Worm (Caenorhabditis elegans) whole organism, L1 larva: Measurements from ENCODE around the gene frpr-11.
A peak's percentile ranks its signal among the peaks of the same experiment; 100 is the strongest.
"Not testable (repeated sequence)": the region's sequence is repeated elsewhere in the genome, so short reads cannot be mapped to it uniquely, and the experiment has no call there.

Source experiments
- C04F5.9 ChIP-seq: sonication (generic microtip); optimal IDR thresholded peaks from 2 replicates; lab custom pipeline; 2016; ENCODE audit warnings: missing genetic modification characterization, missing compliant biosample characterization
- C16A3.4 ChIP-seq: fragments of 150-350 bp; optimal IDR thresholded peaks from 2 replicates; lab custom pipeline; 2014; ENCODE audit warnings: missing biosample characterization, missing genetic modification characterization
- F16B12.6 ChIP-seq: fragments of 150-350 bp; optimal IDR thresholded peaks from 2 replicates; lab custom pipeline; 2014; ENCODE audit warnings: missing biosample characterization, missing genetic modification characterization
- aha-1 ChIP-seq: fragments of 150-350 bp; optimal IDR thresholded peaks from 2 replicates; lab custom pipeline; 2014; ENCODE audit warnings: missing biosample characterization, missing genetic modification characterization
- alr-1 ChIP-seq: fragments of 200-800 bp; sonication (Bioruptor generic); optimal IDR thresholded peaks from 2 replicates; lab custom pipeline; 2018; ENCODE audit warnings: borderline replicate concordance, mild to moderate bottlenecking, missing genetic modification characterization, missing compliant biosample characterization
- ceh-8 ChIP-seq: fragments of 200-800 bp; sonication (Bioruptor generic); optimal IDR thresholded peaks from 2 replicates; lab custom pipeline; 2018; ENCODE audit warnings: mild to moderate bottlenecking, missing genetic modification characterization, moderate library complexity, missing compliant biosample characterization
- ceh-82 ChIP-seq, 3 experiments: fragments of 150-350 bp in 1 of 3; sonication (generic microtip) in 2 of 3; optimal IDR thresholded peaks; 2 replicates each; lab custom pipeline; 2014 to 2017; ENCODE audit warnings: missing biosample characterization in 3 of 3, missing genetic modification characterization in 3 of 3
- ceh-90 ChIP-seq: sonication (generic microtip); optimal IDR thresholded peaks from 2 replicates; lab custom pipeline; 2016; ENCODE audit warnings: missing genetic modification characterization, missing compliant biosample characterization
- dpl-1 ChIP-seq, 3 experiments: fragments of 150-350 bp in 2 of 3; sonication (generic microtip) in 1 of 3; optimal IDR thresholded peaks; 2 replicates each; lab custom pipeline; 2014 to 2017; ENCODE audit warnings: missing biosample characterization in 3 of 3, missing genetic modification characterization in 3 of 3, missing genetic modification reagents in 3 of 3
- efl-1 ChIP-seq, 4 experiments: fragments of 150-350 bp; optimal IDR thresholded peaks in 3 of 4; peaks in 1 of 4; 1 replicate in 1 of 4; 2 replicates in 3 of 4; lab custom pipeline; 2014; ENCODE audit warnings: missing biosample characterization in 2 of 4, missing genetic modification characterization in 2 of 4, missing genetic modification reagents in 2 of 4
- efl-3 ChIP-seq: fragments of 200-800 bp; sonication (Bioruptor generic); optimal IDR thresholded peaks from 2 replicates; lab custom pipeline; 2018; ENCODE audit warnings: mild to moderate bottlenecking, missing genetic modification characterization, missing compliant biosample characterization
- egl-13 ChIP-seq: sonication (generic microtip); optimal IDR thresholded peaks from 2 replicates; lab custom pipeline; 2016; ENCODE audit warnings: missing genotype, missing genetic modification reagents, missing genetic modification characterization, missing compliant biosample characterization
- elt-2 ChIP-seq: sonication (generic microtip); optimal IDR thresholded peaks from 2 replicates; lab custom pipeline; 2016; ENCODE audit warnings: missing genetic modification characterization, mild to moderate bottlenecking, inconsistent platforms, missing compliant biosample characterization, missing genetic modification reagents
- ets-5 ChIP-seq: fragments of 200-800 bp; sonication (Bioruptor generic); IDR thresholded peaks from 2 replicates; pipeline ENCODE4 v1.3.6; 2022; ENCODE audit warnings: missing genetic modification characterization, missing compliant biosample characterization
- fkh-4 ChIP-seq: sonication (generic microtip); optimal IDR thresholded peaks from 2 replicates; lab custom pipeline; 2016; ENCODE audit warnings: missing compliant biosample characterization, missing genetic modification characterization, borderline replicate concordance
- fkh-8 ChIP-seq: sonication (generic microtip); optimal IDR thresholded peaks from 2 replicates; lab custom pipeline; 2016; ENCODE audit warnings: mild to moderate bottlenecking, missing genetic modification characterization, missing compliant biosample characterization
- hlh-17 ChIP-seq: fragments of 200-800 bp; sonication (Bioruptor generic); optimal IDR thresholded peaks from 2 replicates; lab custom pipeline; 2018; ENCODE audit warnings: missing genetic modification characterization, mild to moderate bottlenecking, missing compliant biosample characterization, moderate library complexity, borderline replicate concordance
- irx-1 ChIP-seq: sonication (generic microtip); optimal IDR thresholded peaks from 2 replicates; lab custom pipeline; 2016; ENCODE audit warnings: missing genetic modification characterization, missing compliant biosample characterization
- lin-13 ChIP-seq: fragments of 150-350 bp; optimal IDR thresholded peaks from 2 replicates; lab custom pipeline; 2014; ENCODE audit warnings: missing biosample characterization, missing genetic modification reagents, missing genetic modification characterization
- lin-14 ChIP-seq: fragments of 200-800 bp; sonication (Bioruptor generic); optimal IDR thresholded peaks from 2 replicates; lab custom pipeline; 2018; ENCODE audit warnings: mild to moderate bottlenecking, missing genetic modification characterization, moderate library complexity, missing compliant biosample characterization
- lin-35 ChIP-seq, 2 experiments: fragments of 150-350 bp; optimal IDR thresholded peaks; 2 replicates each; lab custom pipeline; 2014; ENCODE audit warnings: missing biosample characterization in 2 of 2, missing genetic modification characterization in 2 of 2, missing genetic modification reagents in 2 of 2
- lir-3 ChIP-seq: sonication (generic microtip); optimal IDR thresholded peaks from 2 replicates; lab custom pipeline; 2016; ENCODE audit warnings: mild to moderate bottlenecking, missing genetic modification characterization, moderate library complexity, missing compliant biosample characterization; ENCODE audit not compliant: poor library complexity
- mdl-1 ChIP-seq, 2 experiments: fragments of 150-350 bp; optimal IDR thresholded peaks; 2 replicates each; lab custom pipeline; 2014 to 2017; ENCODE audit warnings: missing biosample characterization in 2 of 2, missing genetic modification characterization in 2 of 2, inconsistent platforms in 1 of 2
- nhr-12 ChIP-seq: sonication (generic microtip); optimal IDR thresholded peaks from 2 replicates; lab custom pipeline; 2017; ENCODE audit warnings: missing biosample characterization, missing genetic modification characterization
- nhr-19 ChIP-seq: fragments of 200-800 bp; sonication (Bioruptor generic); conservative IDR thresholded peaks from 2 replicates; pipeline ENCODE4 v1.3.6; 2022; ENCODE audit warnings: missing genetic modification characterization, missing compliant biosample characterization
- nhr-20 ChIP-seq: sonication (generic microtip); optimal IDR thresholded peaks from 2 replicates; lab custom pipeline; 2016; ENCODE audit warnings: mild to moderate bottlenecking, missing genetic modification characterization, missing compliant biosample characterization
- nhr-237 ChIP-seq: fragments of 150-350 bp; optimal IDR thresholded peaks from 2 replicates; lab custom pipeline; 2014; ENCODE audit warnings: missing biosample characterization, missing genetic modification characterization
- nhr-47 ChIP-seq: sonication (generic microtip); optimal IDR thresholded peaks from 2 replicates; lab custom pipeline; 2016; ENCODE audit warnings: mild to moderate bottlenecking, missing genetic modification characterization, moderate library complexity, missing compliant biosample characterization
- nhr-71 ChIP-seq: sonication (generic microtip); optimal IDR thresholded peaks from 2 replicates; lab custom pipeline; 2016; ENCODE audit warnings: mild to moderate bottlenecking, missing genetic modification characterization, moderate library complexity, missing compliant biosample characterization
- nhr-90 ChIP-seq: sonication (generic microtip); optimal IDR thresholded peaks from 2 replicates; lab custom pipeline; 2016; ENCODE audit warnings: mild to moderate bottlenecking, missing genetic modification characterization, missing compliant biosample characterization; ENCODE audit not compliant: poor library complexity
- pag-3 ChIP-seq: sonication (generic microtip); optimal IDR thresholded peaks from 2 replicates; lab custom pipeline; 2017; ENCODE audit warnings: missing genetic modification characterization, mild to moderate bottlenecking, missing compliant biosample characterization, antibody characterized with exemption, borderline replicate concordance; ENCODE audit not compliant: insufficient read depth
- pax-3 ChIP-seq: fragments of 200-800 bp; sonication (Bioruptor generic); optimal IDR thresholded peaks from 2 replicates; lab custom pipeline; 2018; ENCODE audit warnings: mild to moderate bottlenecking, missing genetic modification characterization, moderate library complexity, missing compliant biosample characterization
- skn-1 ChIP-seq: fragments of 150-350 bp; optimal IDR thresholded peaks from 2 replicates; lab custom pipeline; 2014; ENCODE audit warnings: missing biosample characterization, missing genetic modification characterization
- snu-23 ChIP-seq: sonication (generic microtip); optimal IDR thresholded peaks from 2 replicates; lab custom pipeline; 2016; ENCODE audit warnings: missing genetic modification characterization, missing compliant biosample characterization
- sox-4 ChIP-seq: sonication (generic microtip); optimal IDR thresholded peaks from 2 replicates; lab custom pipeline; 2016; ENCODE audit warnings: missing genetic modification characterization, missing compliant biosample characterization
- sptf-1 ChIP-seq: fragments of 150-350 bp; optimal IDR thresholded peaks from 2 replicates; lab custom pipeline; 2014; ENCODE audit warnings: missing biosample characterization, missing genetic modification characterization
- swsn-7 ChIP-seq: sonication (generic microtip); optimal IDR thresholded peaks from 2 replicates; lab custom pipeline; 2016; ENCODE audit warnings: missing genetic modification characterization, missing compliant biosample characterization
- tlp-1 ChIP-seq: fragments of 150-350 bp; optimal IDR thresholded peaks from 2 replicates; lab custom pipeline; 2014; ENCODE audit warnings: missing biosample characterization, missing genetic modification characterization
- zag-1 ChIP-seq: fragments of 150-350 bp; optimal IDR thresholded peaks from 2 replicates; lab custom pipeline; 2014; ENCODE audit warnings: missing biosample characterization, missing genetic modification characterization

frpr-11 gene

DNA sequence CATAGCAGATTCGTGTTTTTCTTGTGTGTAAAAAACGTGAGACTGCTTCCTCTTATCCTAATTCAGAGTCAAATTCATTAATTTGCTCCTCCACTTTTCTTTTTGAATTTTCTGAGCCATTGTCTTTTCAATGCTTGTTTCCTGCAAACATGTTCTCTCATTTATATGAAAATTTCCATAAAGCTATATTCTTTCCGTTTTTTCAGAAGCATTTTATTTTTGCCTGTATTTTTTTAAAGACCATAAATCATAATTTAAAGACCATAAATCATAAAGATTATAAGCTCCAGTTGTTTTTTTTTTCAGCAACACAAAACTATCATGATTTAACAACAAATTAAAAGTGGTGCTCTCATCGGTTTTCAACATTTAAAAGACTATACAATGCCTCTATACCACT, at the start of gene frpr-11:
Gene frpr-11 (plus strand): TSS at position 301 of the 400 bp plus-strand sequence.
- TF ChIP-seq C16A3.4 (tag; lab: Kevin White, UChicago) (no peak), aha-1 (tag; lab: Kevin White, UChicago) (no peak), fkh-8 (tag; lab: Kevin White, UChicago) (no peak)

DNA sequence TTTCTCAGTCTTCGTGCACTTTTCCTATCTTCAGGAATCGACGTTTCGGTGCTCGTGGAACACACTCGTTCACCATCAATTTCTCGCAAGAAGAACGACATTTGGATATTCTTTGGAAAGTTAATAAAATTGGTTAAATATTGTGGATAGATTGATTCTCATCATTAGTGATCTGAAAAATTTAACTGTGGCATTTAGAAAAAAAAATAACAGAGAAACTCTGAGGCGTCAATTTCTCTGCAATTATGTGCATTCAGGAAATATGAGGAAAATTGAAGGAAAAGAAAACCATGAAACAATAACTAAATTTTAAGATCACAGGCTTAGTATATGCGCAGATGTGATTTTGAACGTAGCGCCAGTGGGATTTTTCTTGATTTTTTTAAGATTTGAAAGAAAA, 45.0 kb upstream of the frpr-11 start, which contains the start of gene F07B7.12:
Gene F07B7.12 (minus strand): TSS at position 101 of the 400 bp plus-strand sequence.
- not testable (repeated sequence) for TF ChIP-seq ceh-90; nhr-20; nhr-90 (tag; lab: Kevin White, UChicago)

DNA sequence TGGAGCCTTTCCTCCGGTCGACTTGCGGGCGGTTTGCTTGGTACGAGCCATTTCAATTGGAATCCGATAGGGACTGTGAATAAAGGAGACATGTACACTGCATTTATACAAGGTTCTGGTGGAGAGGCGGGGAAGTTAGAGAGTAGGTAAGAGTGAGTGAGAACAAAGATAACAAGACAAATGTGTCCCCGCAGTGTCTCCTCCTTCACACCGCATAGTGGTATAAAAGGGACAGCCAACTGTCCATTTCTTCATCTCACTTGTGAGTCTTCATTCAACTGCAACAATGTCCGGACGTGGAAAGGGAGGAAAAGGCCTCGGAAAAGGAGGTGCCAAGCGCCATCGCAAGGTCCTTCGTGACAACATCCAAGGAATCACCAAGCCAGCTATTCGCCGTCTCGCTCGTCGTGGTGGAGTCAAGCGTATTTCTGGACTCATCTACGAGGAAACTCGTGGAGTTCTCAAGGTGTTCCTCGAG, 9.0 kb upstream of the frpr-11 start, which contains the start of the genes his-17 and his-18:
Gene his-17 (minus strand): TSS at position 51 of the 478 bp plus-strand sequence.
Gene his-18 (plus strand): TSS at position 287 of the 478 bp plus-strand sequence.
- TF ChIP-seq snu-23 (GFP tag; lab: Kevin White, UChicago); sox-4 (tag; lab: Kevin White, UChicago); mdl-1 (tag; optimal IDR thresholded peaks at IDR 0.05; lab: Kevin White, UChicago): not testable (repeated sequence)

DNA sequence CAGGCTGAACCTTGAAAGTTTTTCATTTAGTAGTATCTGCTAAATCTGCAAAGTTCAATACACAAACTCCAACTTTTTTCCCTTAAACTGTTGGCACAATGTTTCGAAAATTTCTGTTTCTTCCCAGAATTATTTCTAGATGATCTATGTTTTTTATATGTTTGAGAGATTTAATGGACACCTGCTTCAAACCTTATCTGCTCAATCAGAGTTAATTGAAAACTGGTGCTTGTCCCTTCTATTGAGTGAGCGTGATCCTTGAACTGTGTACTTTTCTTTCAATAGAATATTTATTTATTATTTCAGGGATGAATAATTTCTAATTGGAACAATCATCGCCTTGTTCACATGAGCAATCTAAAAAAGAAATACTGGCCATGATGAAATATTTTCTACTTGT, 8.2 kb upstream of the frpr-11 start, which contains the start of gene frpr-13:
Gene frpr-13 (plus strand): TSS at position 301 of the 400 bp plus-strand sequence.
- TF ChIP-seq lin-14 (GFP tag; lab: Kevin White, UChicago) (peak; percentile 8), egl-13 (tag; lab: Kevin White, UChicago) (no peak)

DNA sequence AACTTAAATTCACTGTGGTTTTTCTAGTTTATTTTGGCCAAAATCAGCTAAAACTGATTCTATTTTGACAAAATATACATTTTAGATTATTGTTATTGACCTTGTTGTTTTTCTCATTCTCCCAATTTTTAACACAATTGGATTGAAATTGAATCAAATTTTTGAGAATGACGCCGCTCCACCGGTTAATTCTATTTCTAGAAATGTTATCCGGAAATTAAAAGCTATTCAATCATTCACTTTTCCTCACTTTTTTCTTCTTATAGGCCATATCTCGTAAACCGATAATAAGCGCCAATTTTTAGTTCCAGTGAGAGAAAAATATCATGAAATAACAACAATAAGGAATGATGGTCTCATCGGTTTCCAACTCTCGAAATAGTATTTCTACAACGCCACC, 4.3 kb upstream of the frpr-11 start, which contains the start of gene frpr-12:
Gene frpr-12 (plus strand): TSS at position 301 of the 400 bp plus-strand sequence.
- TF ChIP-seq snu-23 (GFP tag; lab: Kevin White, UChicago): no peak
- no peak for TF ChIP-seq nhr-237
- TF ChIP-seq nhr-12: no peak
- no peak for TF ChIP-seq pax-3 (tag; lab: Kevin White, UChicago)
- no peak for TF ChIP-seq nhr-47
- no peak for TF ChIP-seq lin-35 (GFP tag; optimal IDR thresholded peaks at IDR 0.05; lab: Kevin White, UChicago)
- TF ChIP-seq hlh-17 (GFP tag; lab: Kevin White, UChicago): no peak
- TF ChIP-seq nhr-71 (tag; lab: Kevin White, UChicago): no peak
- TF ChIP-seq C04F5.9 (tag; lab: Kevin White, UChicago): no peak
- TF ChIP-seq fkh-4 (tag; lab: Kevin White, UChicago): no peak
- no peak for TF ChIP-seq elt-2 (tag; lab: Kevin White, UChicago)
- TF ChIP-seq lin-13 (GFP tag; lab: Kevin White, UChicago): no peak
- no peak for TF ChIP-seq efl-3
- no peak for TF ChIP-seq tlp-1 (tag; lab: Kevin White, UChicago)
- TF ChIP-seq sptf-1: no peak

DNA sequence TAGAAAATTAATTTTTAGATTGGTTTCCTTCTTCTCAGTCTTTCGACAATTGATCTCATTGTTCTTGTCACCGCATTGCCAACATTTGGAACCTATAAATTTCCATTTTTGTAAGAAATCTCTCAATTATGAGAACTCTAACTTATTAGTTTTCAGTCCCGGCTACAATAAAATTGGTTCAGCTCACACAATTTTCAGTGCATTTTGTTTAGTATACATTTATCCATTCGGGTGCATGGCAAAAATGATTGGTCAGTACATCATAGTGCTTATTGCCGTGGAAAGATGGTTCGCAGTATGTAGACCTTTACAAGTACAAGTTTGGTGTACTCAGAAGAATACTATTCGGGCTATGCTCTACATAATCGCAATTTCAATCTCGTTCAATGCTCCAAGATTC, 3.1 kb upstream of the frpr-11 start:
- TF ChIP-seq nhr-12: no peak
- no peak for TF ChIP-seq alr-1
- TF ChIP-seq lir-3 (tag; lab: Kevin White, UChicago): no peak
- TF ChIP-seq swsn-7 (tag; lab: Kevin White, UChicago): no peak
- TF ChIP-seq dpl-1 (GFP tag; optimal IDR thresholded peaks at IDR 0.05; lab: Kevin White, UChicago): no peak
- TF ChIP-seq nhr-71 (tag; lab: Kevin White, UChicago): peak; percentile 27
- no peak for TF ChIP-seq skn-1
- no peak for TF ChIP-seq elt-2 (tag; lab: Kevin White, UChicago)
- TF ChIP-seq F16B12.6 (tag; lab: Kevin White, UChicago): no peak
- no peak for TF ChIP-seq lin-14 (GFP tag; lab: Kevin White, UChicago)
- TF ChIP-seq nhr-19 (GFP tag; lab: Robert Waterston, UW): no peak
- TF ChIP-seq efl-1 (optimal IDR thresholded peaks at IDR 0.05; lab: Kevin White, UChicago): no peak
- peak in 1 of 2 experiments; percentile 62 for TF ChIP-seq efl-1 (GFP tag; optimal IDR thresholded peaks at IDR 0.05 in 1 of 2; lab: Kevin White, UChicago)
- TF ChIP-seq ets-5 (GFP tag; lab: Robert Waterston, UW): no peak
- no peak for TF ChIP-seq irx-1 (tag; lab: Kevin White, UChicago)
- no peak for TF ChIP-seq zag-1 (tag; lab: Kevin White, UChicago)
- TF ChIP-seq ceh-82 (tag; optimal IDR thresholded peaks at IDR 0.05; lab: Kevin White, UChicago): no peak
- TF ChIP-seq sptf-1: no peak
- TF ChIP-seq fkh-8 (tag; lab: Kevin White, UChicago): peak; percentile 30
- no peak for TF ChIP-seq ceh-8
- no peak for TF ChIP-seq pag-3 (tag; lab: Kevin White, UChicago)
- TF ChIP-seq fkh-4 (tag; lab: Kevin White, UChicago): no peak
